Fruit fly (Drosophila melanogaster): ENCODE data around the gene CG43333.

DNA sequence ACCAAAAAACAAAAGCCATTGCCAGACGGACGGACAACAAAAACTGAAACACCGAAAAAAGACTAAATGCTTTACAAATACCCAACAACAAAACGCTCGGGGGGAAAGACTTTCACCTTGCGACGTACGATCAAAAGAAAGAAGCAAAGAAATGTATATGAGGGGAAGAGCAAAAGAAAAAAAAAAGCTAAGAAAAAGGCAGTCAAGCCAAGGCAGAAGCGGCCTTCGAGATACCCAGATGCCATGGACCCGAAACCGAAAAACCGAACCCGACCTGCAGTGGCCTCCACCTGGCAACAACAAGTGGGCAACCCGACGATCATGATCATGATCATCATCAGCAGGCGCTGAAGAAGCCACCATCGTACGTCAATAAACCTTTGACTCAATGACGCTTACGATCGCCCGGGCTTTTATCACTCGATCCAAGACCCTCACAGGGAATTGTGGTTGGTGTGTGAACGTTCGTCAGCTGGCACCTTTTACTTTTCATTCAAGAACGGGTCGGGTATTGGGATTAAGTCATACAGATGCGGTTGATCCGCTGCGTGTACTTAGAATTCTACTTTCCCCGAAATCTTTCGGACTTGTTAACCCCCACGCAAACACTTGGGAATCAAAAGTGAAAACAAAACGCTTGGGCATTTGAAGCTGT lies 2.5 kb upstream of the CG43333 start:
- no peak for TF ChIP-seq CG4496 (GFP tag; IDR thresholded peaks at IDR 0.05)
- TF ChIP-seq CG9948 (tag; optimal IDR thresholded peaks at IDR 0.05), result no peak
